Fruit fly (Drosophila melanogaster) whole organism, embryonic: Measurements from ENCODE around the gene nAChRalpha7.

Experiments
- Asciz ChIP-seq: fragments of 200-800 bp; sonication (Bioruptor generic); optimal IDR thresholded peaks from 2 replicates; lab custom pipeline; 2017; ENCODE audit warnings: missing biosample characterization, mild to moderate bottlenecking, missing genetic modification characterization, missing genetic modification reagents
- Atf-2 ChIP-seq: fragments of 200-800 bp; sonication (Bioruptor generic); optimal IDR thresholded peaks from 2 replicates; lab custom pipeline; 2016; ENCODE audit warnings: missing biosample characterization, missing genetic modification characterization
- Atf6 ChIP-seq: fragments of 200-800 bp; sonication (Bioruptor generic); IDR thresholded peaks from 2 replicates; pipeline ENCODE4 v1.3.6; 2022; ENCODE audit warnings: missing biosample characterization, missing genetic modification characterization
- Awh ChIP-seq: fragments of 200-800 bp; sonication (Bioruptor generic); IDR thresholded peaks from 2 replicates; pipeline ENCODE4, ENCODE4 v1.3.6; 2022; ENCODE audit warnings: missing biosample characterization, missing genetic modification characterization
- CG11093 ChIP-seq: fragments of 200-800 bp; sonication (Bioruptor generic); IDR thresholded peaks from 3 replicates; pipeline ENCODE4 v1.3.6; 2022; ENCODE audit warnings: missing biosample characterization, missing genetic modification characterization
- CG1233 ChIP-seq: fragments of 200-800 bp; sonication (Bioruptor generic); optimal IDR thresholded peaks from 4 replicates; lab custom pipeline; 2018; ENCODE audit warnings: missing biosample characterization, mild to moderate bottlenecking, missing genetic modification characterization
- CG12744 ChIP-seq: fragments of 200-800 bp; sonication (Bioruptor generic); optimal IDR thresholded peaks from 2 replicates; lab custom pipeline; 2016; ENCODE audit warnings: missing biosample characterization, missing genetic modification characterization
- CG13123 ChIP-seq: fragments of 200-800 bp; sonication (Bioruptor generic); optimal IDR thresholded peaks from 2 replicates; lab custom pipeline; 2016; ENCODE audit warnings: missing biosample characterization, missing genetic modification characterization
- CG14441 ChIP-seq: fragments of 200-800 bp; sonication (Bioruptor generic); IDR thresholded peaks from 2 replicates; pipeline ENCODE4 v1.3.6; 2022; ENCODE audit warnings: missing biosample characterization, missing genetic modification characterization
- CG14667 ChIP-seq: fragments of 200-800 bp; sonication (Bioruptor generic); IDR thresholded peaks from 2 replicates; pipeline ENCODE4 v1.3.6; 2022; ENCODE audit warnings: missing biosample characterization, missing genetic modification characterization
- CG1529 ChIP-seq: fragments of 200-800 bp; sonication (Bioruptor generic); optimal IDR thresholded peaks from 3 replicates; lab custom pipeline; 2018; ENCODE audit warnings: missing biosample characterization, missing genetic modification characterization
- CG16815 ChIP-seq: fragments of 200-800 bp; sonication (Bioruptor generic); optimal IDR thresholded peaks from 3 replicates; lab custom pipeline; 2017; ENCODE audit warnings: missing biosample characterization, mild to moderate bottlenecking, missing genetic modification characterization
- CG16863 ChIP-seq: fragments of 200-800 bp; sonication (Bioruptor generic); optimal IDR thresholded peaks from 3 replicates; lab custom pipeline; 2016; ENCODE audit warnings: missing biosample characterization, missing genetic modification characterization
- CG17829 ChIP-seq: fragments of 200-800 bp; optimal IDR thresholded peaks from 2 replicates; lab custom pipeline; 2019; ENCODE audit warnings: missing biosample characterization, mild to moderate bottlenecking, missing genetic modification characterization, moderate library complexity
- CG18476 ChIP-seq: fragments of 200-800 bp; sonication (Bioruptor generic); optimal IDR thresholded peaks from 2 replicates; lab custom pipeline; 2016; ENCODE audit warnings: missing biosample characterization, mild to moderate bottlenecking, missing genetic modification characterization
- CG18764 ChIP-seq: fragments of 200-800 bp; sonication (Bioruptor generic); optimal IDR thresholded peaks from 3 replicates; lab custom pipeline; 2016; ENCODE audit warnings: missing biosample characterization, missing genetic modification characterization
- CG2202 ChIP-seq: fragments of 200-800 bp; sonication (Bioruptor generic); optimal IDR thresholded peaks from 2 replicates; lab custom pipeline; 2018; ENCODE audit warnings: missing biosample characterization, mild to moderate bottlenecking, missing genetic modification characterization
- CG2875 ChIP-seq: fragments of 200-800 bp; sonication (Bioruptor generic); optimal IDR thresholded peaks from 2 replicates; lab custom pipeline; 2017; ENCODE audit warnings: missing biosample characterization, mild to moderate bottlenecking, missing genetic modification characterization, missing genetic modification reagents
- CG3281 ChIP-seq: fragments of 200-800 bp; sonication (Bioruptor generic); optimal IDR thresholded peaks from 3 replicates; lab custom pipeline; 2017; ENCODE audit warnings: missing biosample characterization, mild to moderate bottlenecking, missing genetic modification characterization
- CG3407 ChIP-seq: fragments of 200-800 bp; sonication (Bioruptor generic); optimal IDR thresholded peaks from 2 replicates; lab custom pipeline; 2018; ENCODE audit warnings: missing biosample characterization, mild to moderate bottlenecking, missing genetic modification characterization
- CG3726 ChIP-seq: fragments of 200-800 bp; sonication (Bioruptor generic); IDR thresholded peaks from 3 replicates; pipeline ENCODE4, ENCODE4 v1.3.6; 2022; ENCODE audit warnings: missing biosample characterization, missing genetic modification characterization
- CG4360 ChIP-seq: fragments of 200-800 bp; sonication (Bioruptor generic); IDR thresholded peaks from 2 replicates; pipeline ENCODE4 v1.3.6; 2022; ENCODE audit warnings: missing biosample characterization, missing genetic modification characterization
- CG5180 ChIP-seq: fragments of 200-800 bp; sonication (Bioruptor generic); optimal IDR thresholded peaks from 3 replicates; lab custom pipeline; 2017; ENCODE audit warnings: missing biosample characterization, missing genetic modification characterization, mild to moderate bottlenecking, moderate library complexity, missing genetic modification reagents
- CG6765 ChIP-seq: fragments of 200-800 bp; sonication (Bioruptor generic); optimal IDR thresholded peaks from 3 replicates; lab custom pipeline; 2017; ENCODE audit warnings: missing biosample characterization, mild to moderate bottlenecking, missing genetic modification characterization
- CG7357 ChIP-seq: fragments of 200-800 bp; sonication (Bioruptor generic); IDR thresholded peaks from 3 replicates; pipeline ENCODE4 v1.3.6; 2022; ENCODE audit warnings: missing biosample characterization, missing genetic modification characterization
- CG7786 ChIP-seq: fragments of 200-800 bp; sonication (Bioruptor generic); optimal IDR thresholded peaks from 2 replicates; lab custom pipeline; 2016; ENCODE audit warnings: missing biosample characterization, missing genetic modification characterization
- CG8388 ChIP-seq: fragments of 200-800 bp; sonication (Bioruptor generic); optimal IDR thresholded peaks from 2 replicates; lab custom pipeline; 2019; ENCODE audit warnings: missing biosample characterization, mild to moderate bottlenecking, missing genetic modification characterization, moderate library complexity
- CG9876 ChIP-seq: fragments of 200-800 bp; sonication (Bioruptor generic); optimal IDR thresholded peaks from 2 replicates; lab custom pipeline; 2016; ENCODE audit warnings: missing biosample characterization, missing genetic modification characterization
- Chrac-16 ChIP-seq: fragments of 200-800 bp; sonication (Bioruptor generic); optimal IDR thresholded peaks from 3 replicates; lab custom pipeline; 2016; ENCODE audit warnings: missing biosample characterization, missing genetic modification characterization
- GATAe ChIP-seq: fragments of 200-800 bp; sonication (Bioruptor generic); conservative IDR thresholded peaks from 2 replicates; pipeline ENCODE4 v1.3.6; 2022; ENCODE audit warnings: missing biosample characterization, missing genetic modification characterization
- HLH3B ChIP-seq: fragments of 200-800 bp; sonication (Bioruptor generic); IDR thresholded peaks from 2 replicates; pipeline ENCODE4 v1.3.6; 2022; ENCODE audit warnings: missing biosample characterization, missing genetic modification characterization
- HLHmδ ChIP-seq: fragments of 200-800 bp; sonication (Bioruptor generic); optimal IDR thresholded peaks from 2 replicates; lab custom pipeline; 2018; ENCODE audit warnings: missing biosample characterization, mild to moderate bottlenecking, missing genetic modification characterization, moderate library complexity
- Hr51 ChIP-seq, 2 experiments: fragments of 200-800 bp; sonication (Bioruptor generic); optimal IDR thresholded peaks; 2 replicates in 1 of 2; 3 replicates in 1 of 2; lab custom pipeline; 2016 to 2018; ENCODE audit warnings: missing biosample characterization in 2 of 2, missing genetic modification characterization in 2 of 2, mild to moderate bottlenecking in 1 of 2, moderate library complexity in 1 of 2
- MTF-1 ChIP-seq: fragments of 200-800 bp; sonication (Bioruptor generic); optimal IDR thresholded peaks from 2 replicates; lab custom pipeline; 2018; ENCODE audit warnings: missing biosample characterization, mild to moderate bottlenecking, missing genetic modification characterization, borderline replicate concordance
- Nf-YA ChIP-seq: fragments of 200-800 bp; sonication (Bioruptor generic); IDR thresholded peaks from 2 replicates; pipeline ENCODE4 v1.3.6; 2022; ENCODE audit warnings: missing biosample characterization, missing genetic modification characterization
- Ptx1 ChIP-seq: fragments of 200-800 bp; sonication (Bioruptor generic); IDR thresholded peaks from 2 replicates; pipeline ENCODE4 v1.3.6; 2022; ENCODE audit warnings: missing biosample characterization, missing genetic modification characterization
- Rx ChIP-seq: fragments of 200-800 bp; sonication (Bioruptor generic); IDR thresholded peaks from 2 replicates; pipeline ENCODE4 v1.3.6; 2022; ENCODE audit warnings: missing biosample characterization, missing genetic modification characterization
- Spps ChIP-seq: fragments of 200-800 bp; sonication (Bioruptor generic); optimal IDR thresholded peaks from 2 replicates; lab custom pipeline; 2018; ENCODE audit warnings: missing biosample characterization, mild to moderate bottlenecking, missing genetic modification characterization
- Taf1 ChIP-seq: fragments of 200-800 bp; sonication (Bioruptor generic); IDR thresholded peaks from 2 replicates; pipeline ENCODE4 v1.3.6; 2022; ENCODE audit warnings: missing biosample characterization, missing genetic modification characterization
- bab2 ChIP-seq: fragments of 200-800 bp; sonication (Bioruptor generic); optimal IDR thresholded peaks from 2 replicates; lab custom pipeline; 2016; ENCODE audit warnings: missing biosample characterization, missing genetic modification characterization
- bsh ChIP-seq, 2 experiments: fragments of 200-800 bp; sonication (Bioruptor generic); optimal IDR thresholded peaks; 2 replicates each; lab custom pipeline; 2017 to 2018; ENCODE audit warnings: mild to moderate bottlenecking in 2 of 2, missing biosample characterization in 2 of 2, missing genetic modification characterization in 2 of 2, moderate library complexity in 1 of 2
- ems ChIP-seq: fragments of 200-800 bp; sonication (Bioruptor generic); optimal IDR thresholded peaks from 3 replicates; lab custom pipeline; 2016; ENCODE audit warnings: missing biosample characterization, missing genetic modification characterization
- gce ChIP-seq: fragments of 200-800 bp; sonication (Bioruptor generic); IDR thresholded peaks from 3 replicates; pipeline ENCODE4 v1.3.6; 2022; ENCODE audit warnings: missing biosample characterization, missing genetic modification characterization
- gcm ChIP-seq: fragments of 200-800 bp; sonication (Bioruptor generic); optimal IDR thresholded peaks from 2 replicates; lab custom pipeline; 2019; ENCODE audit warnings: missing biosample characterization, mild to moderate bottlenecking, missing genetic modification characterization, moderate library complexity
- gsb-n ChIP-seq: fragments of 200-800 bp; sonication (Bioruptor generic); optimal IDR thresholded peaks from 3 replicates; lab custom pipeline; 2018; ENCODE audit warnings: missing biosample characterization, mild to moderate bottlenecking, missing genetic modification characterization
- lilli ChIP-seq: fragments of 200-800 bp; sonication (Bioruptor generic); optimal IDR thresholded peaks from 3 replicates; lab custom pipeline; 2016; ENCODE audit warnings: missing biosample characterization, missing genetic modification characterization
- onecut ChIP-seq: fragments of 200-800 bp; sonication (Bioruptor generic); IDR thresholded peaks from 2 replicates; pipeline ENCODE4 v1.3.6; 2022; ENCODE audit warnings: missing biosample characterization, missing genetic modification characterization
- phol ChIP-seq: fragments of 200-800 bp; sonication (Bioruptor generic); optimal IDR thresholded peaks from 3 replicates; lab custom pipeline; 2018; ENCODE audit warnings: missing biosample characterization, mild to moderate bottlenecking, missing genetic modification characterization, moderate library complexity
- row ChIP-seq: fragments of 200-800 bp; sonication (Bioruptor generic); IDR thresholded peaks from 3 replicates; pipeline ENCODE4 v1.3.6; 2022; ENCODE audit warnings: missing biosample characterization, missing genetic modification characterization
- zf30C ChIP-seq: fragments of 200-800 bp; sonication (Bioruptor generic); optimal IDR thresholded peaks from 3 replicates; lab custom pipeline; 2018; ENCODE audit warnings: missing biosample characterization, mild to moderate bottlenecking, missing genetic modification characterization
- zfh1 ChIP-seq: fragments of 200-800 bp; sonication (Bioruptor generic); IDR thresholded peaks from 3 replicates; pipeline ENCODE4 v1.3.6; 2022; ENCODE audit warnings: missing biosample characterization, missing genetic modification characterization

nAChRalpha7 gene

dm6 chrX:19298785-19299114 lies 49.5 kb downstream of the nAChRalpha7 start (continued):
- TF ChIP-seq CG7357 (GFP tag; lab: Robert Waterston, UW) (peak; percentile 16; the same call in 1 of the 3 replicates), CG7786 (GFP tag; lab: Kevin White, UChicago) (no peak), Atf-2 (GFP tag; lab: Kevin White, UChicago) (no peak), CG8388 (GFP tag; lab: Kevin White, UChicago) (peak; percentile 23), ems (no peak), Rx (peak; percentile 41; the same call in 1 of the 2 replicates), CG16815 (peak; percentile 17), CG11093 (GFP tag; lab: Robert Waterston, UW) (peak; percentile 46; the same call in 1 of the 3 replicates), MTF-1 (GFP tag; lab: Kevin White, UChicago) (peak; percentile 23), GATAe (no peak), HLH3B (GFP tag; lab: Robert Waterston, UW) (peak; percentile 54; the same call in 1 of the 2 replicates), CG16863 (GFP tag; lab: Kevin White, UChicago) (peak; percentile 20), CG9876 (GFP tag; lab: Kevin White, UChicago) (no peak), Asciz (GFP tag; lab: Kevin White, UChicago) (peak; percentile 30), CG1529 (GFP tag; lab: Kevin White, UChicago) (peak; percentile 32), CG4360 (0 out of 2 replicates have a peak, but pooled peaks have one; percentile 11), CG3407 (GFP tag; lab: Kevin White, UChicago) (no peak), HLHmδ (GFP tag; lab: Kevin White, UChicago) (no peak), phol (tag; lab: Kevin White, UChicago) (peak; percentile 49), onecut (GFP tag; lab: Robert Waterston, UW) (peak; percentile 39), zfh1 (peak; percentile 82), Nf-YA (GFP tag; lab: Robert Waterston, UW) (0 out of 2 replicates have a peak, but pooled peaks have one; percentile 13), CG5180 (GFP tag; lab: Kevin White, UChicago) (no peak), bsh (GFP tag; optimal IDR thresholded peaks at IDR 0.05; lab: Kevin White, UChicago) (peak in 1 of 2 experiments; percentile 54), Spps (tag; lab: Kevin White, UChicago) (peak; percentile 22), CG14441 (GFP tag; lab: Robert Waterston, UW) (peak; percentile 53; the same call in 1 of the 2 replicates), Hr51 (GFP tag; optimal IDR thresholded peaks at IDR 0.05; lab: Kevin White, UChicago) (peak in 1 of 2 experiments; percentile 62), CG2202 (tag; lab: Kevin White, UChicago) (peak; percentile 36), gce (GFP tag; lab: Robert Waterston, UW) (peak; percentile 65; the same call in 1 of the 3 replicates), Taf1 (GFP tag; lab: Robert Waterston, UW) (0 out of 2 replicates have a peak, but pooled peaks have one; percentile 15), CG18764 (GFP tag; lab: Kevin White, UChicago) (peak; percentile 8), CG3726 (0 out of 3 replicates have a peak, but pooled peaks have one; percentile 30), Atf6 (GFP tag; lab: Robert Waterston, UW) (peak; percentile 46), Awh (GFP tag; lab: Robert Waterston, UW) (peak; percentile 66), CG3281 (GFP tag; lab: Kevin White, UChicago) (peak; percentile 20), CG14667 (GFP tag; lab: Robert Waterston, UW) (peak; percentile 13; the same call in 1 of the 2 replicates), Chrac-16 (peak; percentile 32), CG13123 (GFP tag; lab: Kevin White, UChicago) (no peak), CG6765 (GFP tag; lab: Kevin White, UChicago) (no peak), gcm (peak; percentile 47), bab2 (GFP tag; lab: Kevin White, UChicago) (peak; percentile 36), gsb-n (peak; percentile 27), CG1233 (GFP tag; lab: Kevin White, UChicago) (peak; percentile 33), lilli (GFP tag; lab: Kevin White, UChicago) (peak; percentile 50), Ptx1 (GFP tag; lab: Robert Waterston, UW) (peak; percentile 58), CG18476 (GFP tag; lab: Kevin White, UChicago) (peak; percentile 48), CG12744 (GFP tag; lab: Kevin White, UChicago) (peak; percentile 7), CG2875 (GFP tag; lab: Kevin White, UChicago) (peak; percentile 23), CG17829 (tag; lab: Kevin White, UChicago) (peak; percentile 55), zf30C (GFP tag; lab: Kevin White, UChicago) (no peak), row (GFP tag; lab: Robert Waterston, UW) (peak; percentile 75)
